Worm (Caenorhabditis elegans): ENCODE measurements around the gene T14B4.9.

Gene T14B4.9

DNA sequence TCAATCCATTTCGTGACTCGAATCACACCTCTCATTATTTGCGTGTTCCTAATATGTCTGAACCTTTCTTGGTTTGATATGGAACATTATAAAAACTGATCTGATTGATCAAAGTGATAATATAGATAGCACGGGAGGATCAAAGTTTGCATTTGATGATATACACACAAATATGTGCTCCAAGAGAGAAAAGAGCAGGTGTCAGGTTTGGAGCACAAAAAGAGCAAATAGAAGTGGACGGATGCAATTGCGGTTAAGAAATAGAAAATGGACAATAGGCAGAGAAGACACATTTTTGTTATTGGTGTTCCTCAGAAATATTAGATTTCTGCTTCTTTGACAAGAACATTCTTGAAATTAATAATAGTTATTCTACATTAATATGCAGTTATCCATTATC is 34.8 kb downstream of the T14B4.9 start, which contains the start of gene C18H9.1:
TSS of gene C18H9.1 (plus strand) at position 301 of the 400 bp plus-strand sequence.
- TF ChIP-seq lin-35 (GFP tag; optimal IDR thresholded peaks at IDR 0.05) (no peak), egl-27 (tag; optimal IDR thresholded peaks at IDR 0.05) (no peak), C34B4.2 (tag; optimal IDR thresholded peaks at IDR 0.05) (no peak), lin-13 (GFP tag; optimal IDR thresholded peaks at IDR 0.05) (no peak), pqm-1 (tag; optimal IDR thresholded peaks at IDR 0.05) (no peak)

DNA sequence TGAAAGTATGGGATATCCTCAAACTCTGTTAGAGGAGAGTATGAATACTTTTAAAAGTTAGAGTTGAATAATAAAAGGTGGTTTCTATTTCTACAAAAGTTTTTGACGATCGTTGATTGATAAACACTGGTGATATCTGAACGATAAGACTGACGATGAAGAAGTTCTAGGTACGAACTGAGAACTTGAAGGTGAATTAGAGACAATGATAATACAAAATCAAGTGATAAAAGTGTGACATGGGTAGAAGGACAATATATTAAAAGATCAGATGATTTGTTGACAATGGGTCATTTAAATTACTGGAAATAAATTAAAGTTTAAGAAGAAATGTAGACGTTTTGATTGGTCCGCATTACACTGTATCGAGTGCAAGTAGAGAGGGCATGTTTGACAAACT is 38.2 kb downstream of the T14B4.9 start, which contains the start of gene C18H9.5:
TSS of gene C18H9.5 (minus strand) at position 179 of the 400 bp plus-strand sequence.
- peak; percentile 5 for TF ChIP-seq nhr-20 (tag; optimal IDR thresholded peaks at IDR 0.05)
- TF ChIP-seq elt-3 (tag; optimal IDR thresholded peaks at IDR 0.05): peak in 1 of 6 experiments; percentile 7
- TF ChIP-seq aly-2 (tag; optimal IDR thresholded peaks at IDR 0.05): no peak
- no peak for TF ChIP-seq nhr-28 (tag; optimal IDR thresholded peaks at IDR 0.05)

DNA sequence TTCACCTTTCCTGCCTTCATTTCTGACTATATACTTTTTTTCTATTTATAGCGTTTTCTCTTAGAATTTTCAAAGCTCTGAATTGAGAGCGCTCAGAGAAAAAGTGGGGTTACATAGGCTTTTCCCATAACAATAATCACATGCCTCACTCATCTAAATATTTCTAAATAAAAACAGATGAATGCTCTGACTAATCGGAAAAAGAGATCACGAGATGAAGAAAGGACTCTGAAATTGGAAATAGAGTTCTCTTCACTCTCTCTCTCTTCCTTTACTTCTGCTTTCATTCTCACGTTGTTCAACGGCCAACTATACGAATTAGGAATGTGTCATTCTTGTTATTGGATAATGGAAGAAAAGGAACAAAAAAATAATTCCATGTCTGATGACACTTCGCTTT is 44.5 kb downstream of the T14B4.9 start:
- peak; percentile 27 for TF ChIP-seq fkh-10 (GFP tag; optimal IDR thresholded peaks at IDR 0.05)
- TF ChIP-seq lin-39 (tag; optimal IDR thresholded peaks at IDR 0.05): no peak
- peak; percentile 60 for TF ChIP-seq nhr-47 (tag; optimal IDR thresholded peaks at IDR 0.05)
- TF ChIP-seq nhr-11 (tag; optimal IDR thresholded peaks at IDR 0.05): peak; percentile 10
- TF ChIP-seq zip-4 (GFP tag; optimal IDR thresholded peaks at IDR 0.05): no peak
- TF ChIP-seq nhr-71 (tag; optimal IDR thresholded peaks at IDR 0.05): peak; percentile 72
- TF ChIP-seq efl-1 (optimal IDR thresholded peaks at IDR 0.05): no peak
- TF ChIP-seq efl-1 (GFP tag; optimal IDR thresholded peaks at IDR 0.05 in 1 of 2): peak in 1 of 2 experiments; percentile 19
- peak; percentile 14 for TF ChIP-seq nhr-20 (tag; optimal IDR thresholded peaks at IDR 0.05)
- peak; percentile 28 for TF ChIP-seq swsn-7 (tag; optimal IDR thresholded peaks at IDR 0.05)
- no peak for TF ChIP-seq C16A3.4 (tag; optimal IDR thresholded peaks at IDR 0.05)
- no peak for TF ChIP-seq ama-1 (optimal IDR thresholded peaks at IDR 0.05)
- peak; percentile 59 for TF ChIP-seq lin-14 (GFP tag; optimal IDR thresholded peaks at IDR 0.05)
- peak; percentile 20 for TF ChIP-seq unc-86 (tag; optimal IDR thresholded peaks at IDR 0.05)
- peak; percentile 93 for TF ChIP-seq fkh-8 (tag; optimal IDR thresholded peaks at IDR 0.05)
- peak; percentile 48 for TF ChIP-seq fkh-4 (tag; optimal IDR thresholded peaks at IDR 0.05; ENCODE audit: borderline replicate concordance)
- TF ChIP-seq sox-4 (tag; optimal IDR thresholded peaks at IDR 0.05): peak; percentile 61
- peak; percentile 96 for TF ChIP-seq dsc-1 (tag; optimal IDR thresholded peaks at IDR 0.05)
- TF ChIP-seq nhr-85 (tag): no peak
- no peak for TF ChIP-seq hpl-2 (GFP tag; optimal IDR thresholded peaks at IDR 0.05)
- peak; percentile 52 for TF ChIP-seq pax-3 (tag; optimal IDR thresholded peaks at IDR 0.05)
- TF ChIP-seq lsy-2 (tag; optimal IDR thresholded peaks at IDR 0.05): peak in 1 of 2 experiments; percentile 4
- TF ChIP-seq xbp-1 (tag; optimal IDR thresholded peaks at IDR 0.05): peak; percentile 15
- no peak for TF ChIP-seq dpl-1 (GFP tag; optimal IDR thresholded peaks at IDR 0.05)
- peak; percentile 26 for TF ChIP-seq ceh-8 (GFP tag; optimal IDR thresholded peaks at IDR 0.05)
- TF ChIP-seq mep-1 (tag; optimal IDR thresholded peaks at IDR 0.05): no peak
- no peak for TF ChIP-seq ceh-88 (GFP tag; IDR thresholded peaks at IDR 0.05)

DNA sequence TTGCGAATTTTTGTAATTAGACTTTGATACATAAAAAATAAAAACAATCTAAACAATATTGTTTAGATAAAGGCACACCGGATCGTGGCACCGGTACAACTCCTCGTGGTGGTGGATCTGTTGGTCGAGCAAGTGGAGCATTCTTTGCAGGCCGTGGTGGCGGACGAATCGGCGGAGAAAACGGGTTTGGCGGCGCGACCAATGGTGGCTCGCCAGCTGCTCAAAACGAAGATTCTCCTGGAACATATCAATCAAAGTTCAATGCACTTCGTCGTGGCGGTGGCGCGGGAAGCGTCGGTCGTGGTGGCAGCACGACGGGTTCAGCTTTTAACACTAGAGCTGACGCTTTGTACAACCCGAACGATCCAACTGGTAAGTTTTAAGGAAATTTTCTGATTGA is 47.7 kb downstream of the T14B4.9 start:
- no peak for TF ChIP-seq ces-1 (GFP tag; optimal IDR thresholded peaks at IDR 0.05)
- no peak for TF ChIP-seq zag-1 (tag; optimal IDR thresholded peaks at IDR 0.05)
- no peak for TF ChIP-seq hpl-2 (GFP tag; optimal IDR thresholded peaks at IDR 0.05)
- TF ChIP-seq unc-30 (tag; optimal IDR thresholded peaks at IDR 0.05): no peak
- TF ChIP-seq vab-15 (tag; optimal IDR thresholded peaks at IDR 0.05): no peak
- TF ChIP-seq fkh-4 (tag; optimal IDR thresholded peaks at IDR 0.05; ENCODE audit: borderline replicate concordance): no peak
- TF ChIP-seq irx-1 (tag; optimal IDR thresholded peaks at IDR 0.05): no peak
- no peak for TF ChIP-seq zip-4 (GFP tag; optimal IDR thresholded peaks at IDR 0.05)
- no peak for TF ChIP-seq pqm-1 (tag; optimal IDR thresholded peaks at IDR 0.05)
- no peak for TF ChIP-seq nhr-85 (tag)
- no peak for TF ChIP-seq C34B4.2 (tag; optimal IDR thresholded peaks at IDR 0.05)
- no peak for TF ChIP-seq C16A3.4 (tag; optimal IDR thresholded peaks at IDR 0.05)
- TF ChIP-seq isw-1 (GFP tag; IDR thresholded peaks at IDR 0.05): no peak
- no peak for TF ChIP-seq Y116A8C.19 (tag; optimal IDR thresholded peaks at IDR 0.05; ENCODE audit: borderline replicate concordance)
- no peak for TF ChIP-seq unc-62 (GFP tag; optimal IDR thresholded peaks at IDR 0.05)
- TF ChIP-seq tbx-2 (tag; optimal IDR thresholded peaks at IDR 0.05): no peak
- TF ChIP-seq snpc-4 (tag; optimal IDR thresholded peaks at IDR 0.05): no peak
- TF ChIP-seq lin-35 (GFP tag; optimal IDR thresholded peaks at IDR 0.05): no peak

Measured in whole organism, L1 larva.